Worm (Caenorhabditis elegans) whole organism, young adult: ENCODE measurements around the gene metl-6.

Experiments used
- B0019.2 ChIP-seq: fragments of 200-800 bp; sonication (Bioruptor generic); conservative IDR thresholded peaks from 2 replicates; pipeline ENCODE4 v1.3.6; 2022; ENCODE audit warnings: missing genetic modification reagents, missing genetic modification characterization, missing compliant biosample characterization
- Y53F4B.3 ChIP-seq: fragments of 200-800 bp; sonication (Bioruptor generic); IDR thresholded peaks from 2 replicates; pipeline ENCODE4 v1.3.6; 2022; ENCODE audit warnings: missing genetic modification reagents, missing genetic modification characterization, missing compliant biosample characterization
- ama-1 ChIP-seq, 3 experiments: fragments of 150-350 bp in 1 of 3; sonication (generic microtip) in 2 of 3; optimal IDR thresholded peaks; 2 replicates each; lab custom pipeline; 2014 to 2018; ENCODE audit warnings: missing biosample characterization in 2 of 3, missing genetic modification characterization in 2 of 3, missing genetic modification reagents in 2 of 3
- ceh-91 ChIP-seq: fragments of 200-800 bp; sonication (Bioruptor generic); IDR thresholded peaks from 2 replicates; pipeline ENCODE4 v1.3.6; 2022; ENCODE audit warnings: missing genetic modification reagents, missing genetic modification characterization, missing compliant biosample characterization
- ekl-4 ChIP-seq: fragments of 200-800 bp; sonication (Bioruptor generic); IDR thresholded peaks from 2 replicates; pipeline ENCODE4 v1.3.6; 2022; ENCODE audit warnings: missing genetic modification reagents, missing genetic modification characterization, missing compliant biosample characterization
- fkh-3 ChIP-seq: sonication (generic microtip); optimal IDR thresholded peaks from 2 replicates; lab custom pipeline; 2016; ENCODE audit warnings: mild to moderate bottlenecking, missing genetic modification characterization, missing compliant biosample characterization
- let-607 ChIP-seq, 2 experiments: fragments of 200-800 bp in 1 of 2; sonication (Bioruptor generic) in 1 of 2; sonication (generic microtip) in 1 of 2; optimal IDR thresholded peaks; 2 replicates each; lab custom pipeline; 2016 to 2018; ENCODE audit warnings: mild to moderate bottlenecking in 2 of 2, missing compliant biosample characterization in 2 of 2, missing genetic modification characterization in 2 of 2, moderate library complexity in 2 of 2, missing genotype in 1 of 2
- mxl-1 ChIP-seq: sonication (generic microtip); optimal IDR thresholded peaks from 2 replicates; lab custom pipeline; 2016; ENCODE audit warnings: missing genetic modification characterization, missing compliant biosample characterization
- nfya-1 ChIP-seq: sonication (generic microtip); optimal IDR thresholded peaks from 2 replicates; lab custom pipeline; 2017; ENCODE audit warnings: antibody characterized with exemption, missing compliant biosample characterization, missing genetic modification characterization, borderline replicate concordance; ENCODE audit not compliant: insufficient read depth
- rec-8 ChIP-seq, 2 experiments: sonication (generic microtip); optimal IDR thresholded peaks; 2 replicates each; lab custom pipeline; 2016; ENCODE audit warnings: mild to moderate bottlenecking in 2 of 2, missing genetic modification characterization in 2 of 2, missing genetic modification reagents in 2 of 2, missing genotype in 2 of 2, missing biosample characterization in 1 of 2, missing compliant biosample characterization in 1 of 2, moderate library complexity in 1 of 2
- snpc-4 ChIP-seq, 5 experiments: fragments of 150-350 bp in 1 of 5; sonication (generic microtip) in 4 of 5; optimal IDR thresholded peaks; 2 replicates each; lab custom pipeline; 2014 to 2018; ENCODE audit warnings: missing genetic modification characterization in 5 of 5, missing biosample characterization in 3 of 5, antibody characterized with exemption in 2 of 5, mild to moderate bottlenecking in 2 of 5, missing compliant biosample characterization in 2 of 5, missing genotype in 2 of 5, moderate library complexity in 2 of 5, missing genetic modification reagents in 1 of 5
- unc-62 ChIP-seq: fragments of 150-350 bp; optimal IDR thresholded peaks from 2 replicates; lab custom pipeline; 2014; ENCODE audit warnings: missing biosample characterization, missing genetic modification reagents, missing genetic modification characterization
- zim-3 ChIP-seq: sonication (generic microtip); optimal IDR thresholded peaks from 2 replicates; lab custom pipeline; 2017; ENCODE audit warnings: mild to moderate bottlenecking, missing genetic modification characterization, moderate library complexity, missing compliant biosample characterization

- TF ChIP-seq ceh-91 (GFP tag; lab: Robert Waterston, UW) (no peak), let-607 (tag; optimal IDR thresholded peaks at IDR 0.05; lab: Kevin White, UChicago) (no peak), ama-1 (optimal IDR thresholded peaks at IDR 0.05; lab: Kevin White, UChicago) (no peak), ama-1 (GFP tag; optimal IDR thresholded peaks at IDR 0.05; lab: Kevin White, UChicago) (no peak), fkh-3 (tag; lab: Kevin White, UChicago) (no peak), nfya-1 (tag; lab: Kevin White, UChicago) (no peak), rec-8 (tag; optimal IDR thresholded peaks at IDR 0.05; lab: Kevin White, UChicago) (no peak), unc-62 (GFP tag; lab: Kevin White, UChicago) (no peak), mxl-1 (no peak), B0019.2 (GFP tag; lab: Robert Waterston, UW) (no peak), snpc-4 (GFP tag; optimal IDR thresholded peaks at IDR 0.05; lab: Kevin White, UChicago) (no peak), snpc-4 (tag; optimal IDR thresholded peaks at IDR 0.05; lab: Kevin White, UChicago) (no peak), ekl-4 (GFP tag; lab: Robert Waterston, UW) (no peak), zim-3 (no peak), Y53F4B.3 (no peak)
Observed at ce11 chrIII:3908205-3908604, 13.3 kb downstream of the metl-6 start.
